Fruit fly (Drosophila melanogaster) whole organism, embryonic: ENCODE results near the gene CG32267.

ENCODE experiments used
- Abd-B ChIP-seq: fragments of 200-800 bp; sonication (Bioruptor generic); optimal IDR thresholded peaks from 2 replicates; lab custom pipeline; 2018; ENCODE audit warnings: missing biosample characterization, mild to moderate bottlenecking, missing genetic modification characterization, moderate library complexity
- Atf3 ChIP-seq: fragments of 200-800 bp; sonication (Bioruptor generic); optimal IDR thresholded peaks from 3 replicates; lab custom pipeline; 2016; ENCODE audit warnings: missing biosample characterization, missing genetic modification characterization
- Atf6 ChIP-seq: fragments of 200-800 bp; sonication (Bioruptor generic); IDR thresholded peaks from 2 replicates; pipeline ENCODE4 v1.3.6; 2022; ENCODE audit warnings: missing biosample characterization, missing genetic modification characterization
- CG10979 ChIP-seq: fragments of 200-800 bp; sonication (Bioruptor generic); optimal IDR thresholded peaks from 2 replicates; lab custom pipeline; 2018; ENCODE audit warnings: missing biosample characterization, mild to moderate bottlenecking, missing genetic modification characterization, moderate library complexity
- CG12071 ChIP-seq: fragments of 200-800 bp; sonication (Bioruptor generic); optimal IDR thresholded peaks from 3 replicates; lab custom pipeline; 2018; ENCODE audit warnings: missing biosample characterization, mild to moderate bottlenecking, missing genetic modification characterization
- CG12391 ChIP-seq: fragments of 200-800 bp; sonication (Bioruptor generic); optimal IDR thresholded peaks from 3 replicates; lab custom pipeline; 2018; ENCODE audit warnings: missing biosample characterization, mild to moderate bottlenecking, missing genetic modification characterization, moderate library complexity
- CG14860 ChIP-seq: fragments of 200-800 bp; sonication (Bioruptor generic); IDR thresholded peaks from 3 replicates; pipeline ENCODE4 v1.3.6; 2022; ENCODE audit warnings: missing biosample characterization, missing genetic modification characterization; ENCODE audit not compliant: partially characterized antibody
- CG14965 ChIP-seq: fragments of 200-800 bp; sonication (Bioruptor generic); optimal IDR thresholded peaks from 2 replicates; lab custom pipeline; 2016; ENCODE audit warnings: missing biosample characterization, missing genetic modification characterization, borderline replicate concordance
- CG1602 ChIP-seq: fragments of 200-800 bp; sonication (Bioruptor generic); optimal IDR thresholded peaks from 3 replicates; lab custom pipeline; 2016; ENCODE audit warnings: missing biosample characterization, missing genetic modification characterization
- CG1647 ChIP-seq: fragments of 200-800 bp; sonication (Bioruptor generic); optimal IDR thresholded peaks from 3 replicates; lab custom pipeline; 2016; ENCODE audit warnings: missing biosample characterization, missing genetic modification characterization
- CG17385 ChIP-seq: fragments of 200-800 bp; sonication (Bioruptor generic); optimal IDR thresholded peaks from 3 replicates; lab custom pipeline; 2018; ENCODE audit warnings: missing biosample characterization, mild to moderate bottlenecking, missing genetic modification characterization
- CG1792 ChIP-seq: fragments of 200-800 bp; sonication (Bioruptor generic); optimal IDR thresholded peaks from 2 replicates; lab custom pipeline; 2016; ENCODE audit warnings: missing biosample characterization, missing genetic modification characterization
- CG18764 ChIP-seq: fragments of 200-800 bp; sonication (Bioruptor generic); optimal IDR thresholded peaks from 3 replicates; lab custom pipeline; 2016; ENCODE audit warnings: missing biosample characterization, missing genetic modification characterization
- CG2678 ChIP-seq: fragments of 200-800 bp; sonication (Bioruptor generic); optimal IDR thresholded peaks from 3 replicates; lab custom pipeline; 2019; ENCODE audit warnings: missing biosample characterization, mild to moderate bottlenecking, missing genetic modification characterization, moderate library complexity
- CG2889 ChIP-seq: fragments of 200-800 bp; sonication (Bioruptor generic); IDR thresholded peaks from 3 replicates; pipeline ENCODE4 v1.3.6; 2022; ENCODE audit warnings: missing biosample characterization, missing genetic modification characterization
- CG30403 ChIP-seq: fragments of 200-800 bp; sonication (Bioruptor generic); optimal IDR thresholded peaks from 3 replicates; lab custom pipeline; 2016; ENCODE audit warnings: missing biosample characterization, missing genetic modification characterization
- CG32772 ChIP-seq: fragments of 200-800 bp; sonication (Bioruptor generic); IDR thresholded peaks from 2 replicates; pipeline ENCODE4 v1.3.6; 2022; ENCODE audit warnings: missing biosample characterization, missing genetic modification characterization
- CG42726 ChIP-seq: fragments of 200-800 bp; sonication (Bioruptor generic); IDR thresholded peaks from 2 replicates; pipeline ENCODE4 v1.3.6; 2022; ENCODE audit warnings: missing biosample characterization, missing genetic modification characterization; ENCODE audit not compliant: partially characterized antibody
- CG4328 ChIP-seq: fragments of 200-800 bp; sonication (Bioruptor generic); optimal IDR thresholded peaks from 3 replicates; lab custom pipeline; 2017; ENCODE audit warnings: missing biosample characterization, missing genetic modification reagents, missing genetic modification characterization
- CG6683 ChIP-seq: fragments of 200-800 bp; sonication (Bioruptor generic); optimal IDR thresholded peaks from 2 replicates; lab custom pipeline; 2017; ENCODE audit warnings: missing biosample characterization, mild to moderate bottlenecking, missing genetic modification characterization, missing genetic modification reagents
- CG6689 ChIP-seq: fragments of 200-800 bp; sonication (Bioruptor generic); IDR thresholded peaks from 2 replicates; pipeline ENCODE4 v1.3.6; 2022; ENCODE audit warnings: missing biosample characterization, missing genetic modification characterization
- CG7745 ChIP-seq: fragments of 200-800 bp; sonication (Bioruptor generic); optimal IDR thresholded peaks from 2 replicates; lab custom pipeline; 2018; ENCODE audit warnings: missing biosample characterization, mild to moderate bottlenecking, missing genetic modification characterization, moderate library complexity
- CG8089 ChIP-seq: fragments of 200-800 bp; sonication (Bioruptor generic); optimal IDR thresholded peaks from 3 replicates; lab custom pipeline; 2016; ENCODE audit warnings: missing biosample characterization, missing genetic modification characterization
- CG8359 ChIP-seq: fragments of 200-800 bp; sonication (Bioruptor generic); optimal IDR thresholded peaks from 2 replicates; lab custom pipeline; 2017; ENCODE audit warnings: missing biosample characterization, mild to moderate bottlenecking, missing genetic modification characterization, borderline replicate concordance
- CG9215 ChIP-seq: fragments of 200-800 bp; sonication (Bioruptor generic); IDR thresholded peaks from 2 replicates; pipeline ENCODE4 v1.3.6; 2022; ENCODE audit warnings: missing biosample characterization, missing genetic modification characterization
- Camta ChIP-seq: fragments of 200-800 bp; sonication (Bioruptor generic); optimal IDR thresholded peaks from 2 replicates; lab custom pipeline; 2016; ENCODE audit warnings: missing biosample characterization, missing genetic modification characterization
- CkIIα-i1 ChIP-seq: fragments of 200-800 bp; sonication (Bioruptor generic); IDR thresholded peaks from 2 replicates; pipeline ENCODE4 v1.3.6; 2022; ENCODE audit warnings: missing biosample characterization, missing genetic modification characterization
- Dip2 ChIP-seq: fragments of 200-800 bp; sonication (Bioruptor generic); IDR thresholded peaks from 2 replicates; pipeline ENCODE4 v1.3.6; 2022; ENCODE audit warnings: missing biosample characterization, missing genetic modification characterization
- Dll ChIP-seq: fragments of 200-800 bp; sonication (Bioruptor generic); IDR thresholded peaks from 4 replicates; pipeline ENCODE4 v1.3.6; 2022; ENCODE audit warnings: missing biosample characterization, missing genetic modification characterization; ENCODE audit not compliant: partially characterized antibody
- Gsc ChIP-seq: fragments of 200-800 bp; sonication (Bioruptor generic); IDR thresholded peaks from 2 replicates; pipeline ENCODE4 v1.3.6; 2022; ENCODE audit warnings: missing biosample characterization, missing genetic modification characterization
- HLH54F ChIP-seq: fragments of 200-800 bp; sonication (Bioruptor generic); optimal IDR thresholded peaks from 3 replicates; lab custom pipeline; 2016; ENCODE audit warnings: missing biosample characterization, missing genetic modification characterization
- Nf-YB ChIP-seq: fragments of 200-800 bp; sonication (Bioruptor generic); optimal IDR thresholded peaks from 3 replicates; lab custom pipeline; 2019; ENCODE audit warnings: missing biosample characterization, mild to moderate bottlenecking, missing genetic modification characterization, moderate library complexity
- Pdp1 ChIP-seq, 2 experiments: fragments of 200-800 bp; sonication (Bioruptor generic); optimal IDR thresholded peaks; 3 replicates each; lab custom pipeline; 2016; ENCODE audit warnings: missing biosample characterization in 2 of 2, missing genetic modification characterization in 2 of 2, mild to moderate bottlenecking in 1 of 2, moderate library complexity in 1 of 2
- Six4 ChIP-seq: fragments of 200-800 bp; sonication (Bioruptor generic); optimal IDR thresholded peaks from 2 replicates; lab custom pipeline; 2016; ENCODE audit warnings: missing biosample characterization, missing genetic modification characterization
- ato ChIP-seq: fragments of 200-800 bp; sonication (Bioruptor generic); IDR thresholded peaks from 2 replicates; pipeline ENCODE4 v1.3.6; 2022; ENCODE audit warnings: missing biosample characterization, missing genetic modification characterization; ENCODE audit not compliant: partially characterized antibody
- bowl ChIP-seq: fragments of 200-800 bp; sonication (Bioruptor generic); IDR thresholded peaks from 2 replicates; pipeline ENCODE4 v1.3.6; 2022; ENCODE audit warnings: missing biosample characterization, missing genetic modification characterization
- btn ChIP-seq: fragments of 200-800 bp; sonication (Bioruptor generic); optimal IDR thresholded peaks from 2 replicates; lab custom pipeline; 2016; ENCODE audit warnings: missing biosample characterization, missing genetic modification characterization
- dati ChIP-seq: fragments of 200-800 bp; sonication (Bioruptor generic); IDR thresholded peaks from 2 replicates; pipeline ENCODE4 v1.3.6; 2022; ENCODE audit warnings: missing biosample characterization, missing genetic modification characterization
- dimm ChIP-seq: fragments of 200-800 bp; sonication (Bioruptor generic); IDR thresholded peaks from 2 replicates; pipeline ENCODE4 v1.3.6; 2022; ENCODE audit warnings: missing biosample characterization, missing genetic modification characterization
- eve ChIP-seq, 2 experiments: fragments of >200 bp; optimal IDR thresholded peaks; 2 replicates each; lab custom pipeline; 2017; ENCODE audit warnings: missing biosample characterization in 2 of 2, missing genetic modification characterization in 2 of 2
- exex ChIP-seq: fragments of 200-800 bp; sonication (Bioruptor generic); optimal IDR thresholded peaks from 4 replicates; lab custom pipeline; 2018; ENCODE audit warnings: missing biosample characterization, mild to moderate bottlenecking, missing genetic modification characterization, moderate library complexity
- grn ChIP-seq: fragments of 200-800 bp; sonication (Bioruptor generic); optimal IDR thresholded peaks from 3 replicates; lab custom pipeline; 2017; ENCODE audit warnings: missing biosample characterization, missing genetic modification characterization
- gro ChIP-seq: fragments of 200-800 bp; sonication (Bioruptor generic); optimal IDR thresholded peaks from 2 replicates; lab custom pipeline; 2016; ENCODE audit warnings: missing biosample characterization, missing genetic modification characterization
- mld ChIP-seq: fragments of 200-800 bp; sonication (Bioruptor generic); IDR thresholded peaks from 3 replicates; pipeline ENCODE4 v1.3.6; 2022; ENCODE audit warnings: missing biosample characterization, missing genetic modification characterization; ENCODE audit not compliant: partially characterized antibody
- pzg ChIP-seq: fragments of 200-800 bp; sonication (Bioruptor generic); optimal IDR thresholded peaks from 3 replicates; lab custom pipeline; 2018; ENCODE audit warnings: missing biosample characterization, mild to moderate bottlenecking, missing genetic modification characterization, moderate library complexity
- scrt ChIP-seq: fragments of 200-800 bp; sonication (Bioruptor generic); optimal IDR thresholded peaks from 2 replicates; lab custom pipeline; 2018; ENCODE audit warnings: missing biosample characterization, mild to moderate bottlenecking, missing genetic modification characterization, moderate library complexity
- sima ChIP-seq: fragments of 200-800 bp; sonication (Bioruptor generic); optimal IDR thresholded peaks from 2 replicates; lab custom pipeline; 2016; ENCODE audit warnings: missing biosample characterization, missing genetic modification characterization
- tna ChIP-seq: fragments of 200-800 bp; sonication (Bioruptor generic); IDR thresholded peaks from 2 replicates; pipeline ENCODE4 v1.3.6; 2022; ENCODE audit warnings: missing biosample characterization, missing genetic modification characterization; ENCODE audit not compliant: partially characterized antibody
- tup ChIP-seq: fragments of 200-800 bp; sonication (Bioruptor generic); optimal IDR thresholded peaks from 2 replicates; lab custom pipeline; 2016; ENCODE audit warnings: missing biosample characterization, mild to moderate bottlenecking, missing genetic modification characterization, moderate library complexity
- vvl ChIP-seq: fragments of 200-800 bp; sonication (Bioruptor generic); IDR thresholded peaks from 2 replicates; pipeline ENCODE4 v1.3.6; 2022; ENCODE audit warnings: missing biosample characterization, missing genetic modification characterization
- yki ChIP-seq: fragments of >200 bp; optimal IDR thresholded peaks from 3 replicates; lab custom pipeline; 2018
- z ChIP-seq: fragments of 200-800 bp; sonication (Bioruptor generic); IDR thresholded peaks from 3 replicates; pipeline ENCODE4 v1.3.6; 2022; ENCODE audit warnings: missing biosample characterization, missing genetic modification characterization

Gene CG32267

DNA sequence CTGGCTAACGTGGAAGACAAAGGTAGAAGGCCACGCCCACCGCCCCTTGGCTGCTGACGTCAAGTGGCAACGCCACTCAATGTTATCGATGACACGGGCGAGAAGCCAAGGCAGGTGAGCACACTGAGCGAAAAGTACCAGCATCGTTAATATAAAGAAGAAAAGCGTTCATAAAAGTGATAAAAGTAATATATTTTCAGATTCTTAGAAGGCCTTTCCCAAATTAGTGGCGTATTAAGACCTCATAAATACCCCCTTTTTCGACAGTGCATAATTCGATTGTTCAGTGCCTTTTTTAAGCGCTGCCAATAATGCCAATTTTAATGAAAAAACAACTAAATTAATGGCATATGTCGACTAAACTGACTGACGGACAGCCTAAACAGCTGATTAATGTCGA is 22.2 kb downstream of the CG32267 start (continued):
- TF ChIP-seq bowl (GFP tag; lab: Robert Waterston, UW) (no peak), CG18764 (GFP tag; lab: Kevin White, UChicago) (no peak), exex (tag; lab: Kevin White, UChicago) (no peak), CG30403 (GFP tag; lab: Kevin White, UChicago) (peak; percentile 39), CG14965 (GFP tag; lab: Kevin White, UChicago) (no peak), CG12391 (tag; lab: Kevin White, UChicago) (peak; percentile 41), CG10979 (tag; lab: Kevin White, UChicago) (no peak), CG1602 (GFP tag; lab: Kevin White, UChicago) (peak; percentile 14), CG4328 (GFP tag; lab: Kevin White, UChicago) (no peak), z (GFP tag; lab: Robert Waterston, UW) (no peak), Dip2 (GFP tag; lab: Robert Waterston, UW) (no peak), CG42726 (no peak), CG2678 (no peak), Abd-B (no peak), CG9215 (no peak), eve (GFP tag; optimal IDR thresholded peaks at IDR 0.05; lab: Kevin White, UChicago) (peak in 1 of 2 experiments; percentile 17), Gsc (GFP tag; lab: Robert Waterston, UW) (no peak), sima (GFP tag; lab: Kevin White, UChicago) (no peak), CG8359 (GFP tag; lab: Kevin White, UChicago) (no peak), HLH54F (GFP tag; lab: Kevin White, UChicago) (peak; percentile 23), CG7745 (no peak), Nf-YB (no peak), Pdp1 (GFP tag; optimal IDR thresholded peaks at IDR 0.05; lab: Kevin White, UChicago) (peak in 1 of 2 experiments; percentile 7), CG17385 (GFP tag; lab: Kevin White, UChicago) (peak; percentile 27), Atf3 (GFP tag; lab: Kevin White, UChicago) (no peak), Camta (GFP tag; lab: Kevin White, UChicago) (no peak), yki (lab: Kevin White, UChicago) (no peak), pzg (GFP tag; lab: Kevin White, UChicago) (no peak), dati (GFP tag; lab: Robert Waterston, UW) (no peak), CkIIα-i1 (no peak), CG6683 (GFP tag; lab: Kevin White, UChicago) (no peak), CG1647 (GFP tag; lab: Kevin White, UChicago) (no peak), tna (GFP tag; lab: Robert Waterston, UW) (no peak), gro (GFP tag; lab: Kevin White, UChicago) (no peak), dimm (GFP tag; lab: Robert Waterston, UW) (no peak), CG12071 (GFP tag; lab: Kevin White, UChicago) (no peak), CG2889 (GFP tag; lab: Robert Waterston, UW) (0 out of 3 replicates have a peak, but pooled peaks have one; percentile 16), CG1792 (GFP tag; lab: Kevin White, UChicago) (no peak), tup (GFP tag; lab: Kevin White, UChicago) (no peak), Dll (GFP tag; lab: Robert Waterston, UW) (no peak), scrt (no peak), CG6689 (GFP tag; lab: Robert Waterston, UW) (no peak), btn (GFP tag; lab: Kevin White, UChicago) (no peak), vvl (GFP tag; lab: Robert Waterston, UW) (no peak), Atf6 (GFP tag; lab: Robert Waterston, UW) (peak; percentile 27; the same call in 1 of the 2 replicates), Six4 (GFP tag; lab: Kevin White, UChicago) (no peak), mld (GFP tag; lab: Robert Waterston, UW) (no peak), ato (GFP tag; lab: Robert Waterston, UW) (no peak), CG14860 (GFP tag; lab: Robert Waterston, UW) (no peak), CG32772 (no peak), grn (no peak), CG8089 (GFP tag; lab: Kevin White, UChicago) (no peak)
